Worm (Caenorhabditis elegans): ENCODE results near the gene tag-115.

tag-115 gene

ce11 chrIV:13238943-13239861 is at the start of gene tag-115 (continued):
- TF ChIP-seq xnd-1 (tag; optimal IDR thresholded peaks at IDR 0.05): peak; percentile 54
- TF ChIP-seq egrh-3 (GFP tag; IDR thresholded peaks at IDR 0.05): no peak
- no peak for TF ChIP-seq ztf-28 (GFP tag; IDR thresholded peaks at IDR 0.05)
- no peak for TF ChIP-seq ztf-26 (tag; optimal IDR thresholded peaks at IDR 0.05)
- no peak; the same call in none of the 2 replicates for TF ChIP-seq F33H1.4 (GFP tag; IDR thresholded peaks at IDR 0.05)
- TF ChIP-seq atf-7 (tag; optimal IDR thresholded peaks at IDR 0.05): peak; percentile 22
- TF ChIP-seq bed-2 (GFP tag; IDR thresholded peaks at IDR 0.05): no peak
- no peak for TF ChIP-seq pha-4 (tag; optimal IDR thresholded peaks at IDR 0.05)
- no peak for TF ChIP-seq K11D2.4 (GFP tag; IDR thresholded peaks at IDR 0.05)
- peak; percentile 18 for TF ChIP-seq athp-1 (tag; optimal IDR thresholded peaks at IDR 0.05)
- peak; percentile 52; the same call in 1 of the 2 replicates for TF ChIP-seq C17E4.6 (GFP tag; IDR thresholded peaks at IDR 0.05)
- peak; percentile 69 for TF ChIP-seq tbp1 (GFP tag; optimal IDR thresholded peaks at IDR 0.05)
- TF ChIP-seq hmg-1.2 (GFP tag; IDR thresholded peaks at IDR 0.05): peak; percentile 44; the same call in 1 of the 2 replicates
- peak; percentile 20 for TF ChIP-seq rec-8 (tag; optimal IDR thresholded peaks at IDR 0.05)
- no peak for TF ChIP-seq hlh-12 (tag; optimal IDR thresholded peaks at IDR 0.05)
- no peak for TF ChIP-seq zim-3 (tag; optimal IDR thresholded peaks at IDR 0.05)
- TF ChIP-seq die-1 (tag; optimal IDR thresholded peaks at IDR 0.05): peak; percentile 63
- no peak for TF ChIP-seq lsy-27 (tag; optimal IDR thresholded peaks at IDR 0.05; ENCODE audit: borderline replicate concordance, insufficient read depth)
- TF ChIP-seq B0336.3 (GFP tag; IDR thresholded peaks at IDR 0.05): peak; percentile 83
- peak; percentile 98 for TF ChIP-seq hrde-1 (tag; optimal IDR thresholded peaks at IDR 0.05; ENCODE audit: borderline replicate concordance)
- TF ChIP-seq ets-4 (GFP tag; optimal IDR thresholded peaks at IDR 0.05): no peak
- no peak for TF ChIP-seq F22D6.2 (tag; optimal IDR thresholded peaks at IDR 0.05)
- TF ChIP-seq lir-1 (GFP tag; conservative IDR thresholded peaks at IDR 0.05): no peak
- TF ChIP-seq F23B12.7 (tag; optimal IDR thresholded peaks at IDR 0.05; ENCODE audit: insufficient read depth): peak; percentile 46
- TF ChIP-seq dpff-1 (tag; optimal IDR thresholded peaks at IDR 0.05): no peak
- no peak for TF ChIP-seq ztf-22 (GFP tag; optimal IDR thresholded peaks at IDR 0.05)
- no peak for TF ChIP-seq Y79H2A.3 (GFP tag; conservative IDR thresholded peaks at IDR 0.05)
- no peak for TF ChIP-seq F55B11.4 (tag; optimal IDR thresholded peaks at IDR 0.05; ENCODE audit: borderline replicate concordance, insufficient read depth)
- TF ChIP-seq F39B2.1 (GFP tag; IDR thresholded peaks at IDR 0.05): peak; percentile 80; the same call in 1 of the 2 replicates
- TF ChIP-seq ceh-40 (GFP tag; IDR thresholded peaks at IDR 0.05): no peak
- no peak for TF ChIP-seq ccch-3 (GFP tag; optimal IDR thresholded peaks at IDR 0.05)
- TF ChIP-seq hlh-26 (GFP tag; conservative IDR thresholded peaks at IDR 0.05): no peak
- TF ChIP-seq Y53G8AR.9 (GFP tag; conservative IDR thresholded peaks at IDR 0.05): peak; percentile 53; the same call in 1 of the 2 replicates
- TF ChIP-seq snpc-4 (GFP tag; optimal IDR thresholded peaks at IDR 0.05): peak; percentile 83
- peak in 3 of 4 experiments; percentile 56 to 69 (median 64) for TF ChIP-seq snpc-4 (tag; optimal IDR thresholded peaks at IDR 0.05)
- TF ChIP-seq bed-1 (GFP tag; IDR thresholded peaks at IDR 0.05): 0 out of 2 replicates have a peak, but pooled peaks have one; percentile 15
- TF ChIP-seq nfya-2 (GFP tag; IDR thresholded peaks at IDR 0.05): no peak
- no peak for TF ChIP-seq B0035.1 (tag; optimal IDR thresholded peaks at IDR 0.05)
- TF ChIP-seq chd-7 (tag; optimal IDR thresholded peaks at IDR 0.05): no peak
- peak; percentile 66 for TF ChIP-seq lsl-1 (GFP tag; optimal IDR thresholded peaks at IDR 0.05)
- no peak for TF ChIP-seq aptf-3 (GFP tag; IDR thresholded peaks at IDR 0.05)
- TF ChIP-seq madf-8 (GFP tag; conservative IDR thresholded peaks at IDR 0.05): no peak; the same call in 1 of the 2 replicates
- no peak for TF ChIP-seq tbx-9 (tag; optimal IDR thresholded peaks at IDR 0.05; ENCODE audit: borderline replicate concordance)
- no peak for TF ChIP-seq Y56A3A.18 (GFP tag; IDR thresholded peaks at IDR 0.05)
- no peak for TF ChIP-seq nhr-27 (tag; optimal IDR thresholded peaks at IDR 0.05)
- TF ChIP-seq hsf-1 (GFP tag; IDR thresholded peaks at IDR 0.05): peak; percentile 69; the same call in 1 of the 2 replicates

Measured in whole organism, young adult.